Worm (Caenorhabditis elegans) whole organism, young adult: ENCODE measurements around the gene clec-229.

ENCODE experiments used
- B0261.1 ChIP-seq: sonication (generic microtip); optimal IDR thresholded peaks from 2 replicates; lab custom pipeline; 2016; ENCODE audit warnings: mild to moderate bottlenecking, missing genetic modification characterization, moderate library complexity, missing compliant biosample characterization
- F23B12.7 ChIP-seq: sonication (generic microtip); optimal IDR thresholded peaks from 2 replicates; lab custom pipeline; 2017; ENCODE audit warnings: missing genetic modification characterization, mild to moderate bottlenecking, missing compliant biosample characterization, antibody characterized with exemption, moderate library complexity; ENCODE audit not compliant: insufficient read depth
- Y56A3A.18 ChIP-seq: fragments of 200-800 bp; sonication (Bioruptor generic); IDR thresholded peaks from 2 replicates; pipeline ENCODE4 v1.3.6; 2022; ENCODE audit warnings: missing genetic modification reagents, missing genetic modification characterization, missing compliant biosample characterization
- akir-1 ChIP-seq: fragments of 200-800 bp; sonication (Bioruptor generic); optimal IDR thresholded peaks from 2 replicates; lab custom pipeline; 2018; ENCODE audit warnings: mild to moderate bottlenecking, missing genetic modification characterization, moderate library complexity, missing compliant biosample characterization
- aptf-3 ChIP-seq: fragments of 200-800 bp; sonication (Bioruptor generic); IDR thresholded peaks from 2 replicates; pipeline ENCODE4 v1.3.6; 2022; ENCODE audit warnings: missing genetic modification characterization, missing compliant biosample characterization
- atf-7 ChIP-seq: sonication (generic microtip); optimal IDR thresholded peaks from 2 replicates; lab custom pipeline; 2017; ENCODE audit warnings: mild to moderate bottlenecking, missing genetic modification characterization, missing compliant biosample characterization
- bed-2 ChIP-seq: fragments of 200-800 bp; sonication (Bioruptor generic); IDR thresholded peaks from 2 replicates; pipeline ENCODE4 v1.3.6; 2022; ENCODE audit warnings: missing genetic modification reagents, missing genetic modification characterization, missing compliant biosample characterization
- cebp-1 ChIP-seq, 2 experiments: fragments of 200-800 bp in 1 of 2; sonication (Bioruptor generic) in 1 of 2; sonication (generic microtip) in 1 of 2; IDR thresholded peaks in 1 of 2; optimal IDR thresholded peaks in 1 of 2; 2 replicates each; pipeline versions ENCODE4 v1.3.6 to Lab custom; 2017 to 2022; ENCODE audit warnings: missing compliant biosample characterization in 2 of 2, missing genetic modification characterization in 2 of 2, mild to moderate bottlenecking in 1 of 2, missing genetic modification reagents in 1 of 2, moderate library complexity in 1 of 2
- chd-7 ChIP-seq: sonication (generic microtip); optimal IDR thresholded peaks from 2 replicates; lab custom pipeline; 2016; ENCODE audit warnings: mild to moderate bottlenecking, missing genetic modification characterization, moderate library complexity, missing compliant biosample characterization
- die-1 ChIP-seq: sonication (generic microtip); optimal IDR thresholded peaks from 2 replicates; lab custom pipeline; 2016; ENCODE audit warnings: missing genotype, mild to moderate bottlenecking, missing genetic modification characterization, missing compliant biosample characterization
- egl-44 ChIP-seq: fragments of 200-800 bp; sonication (Bioruptor generic); IDR thresholded peaks from 2 replicates; pipeline ENCODE4 v1.3.6; 2022; ENCODE audit warnings: missing genetic modification reagents, missing genetic modification characterization, missing compliant biosample characterization
- gei-17 ChIP-seq: fragments of 200-800 bp; sonication (Bioruptor generic); optimal IDR thresholded peaks from 2 replicates; lab custom pipeline; 2018; ENCODE audit warnings: mild to moderate bottlenecking, missing genetic modification characterization, missing compliant biosample characterization
- him-1 ChIP-seq: sonication (generic microtip); optimal IDR thresholded peaks from 2 replicates; lab custom pipeline; 2016; ENCODE audit warnings: missing genotype, missing genetic modification reagents, missing genetic modification characterization, missing compliant biosample characterization
- hlh-12 ChIP-seq: sonication (generic microtip); optimal IDR thresholded peaks from 2 replicates; lab custom pipeline; 2016; ENCODE audit warnings: missing genetic modification characterization, missing compliant biosample characterization
- hmg-1.2 ChIP-seq: fragments of 200-800 bp; sonication (Bioruptor generic); IDR thresholded peaks from 2 replicates; pipeline ENCODE4 v1.3.6; 2022; ENCODE audit warnings: missing genetic modification reagents, missing genetic modification characterization, missing compliant biosample characterization
- hmg-20 ChIP-seq: fragments of 200-800 bp; sonication (Bioruptor generic); IDR thresholded peaks from 2 replicates; pipeline ENCODE4 v1.3.6; 2022; ENCODE audit warnings: missing genetic modification reagents, missing genetic modification characterization, missing compliant biosample characterization
- hrde-1 ChIP-seq: sonication (generic microtip); optimal IDR thresholded peaks from 2 replicates; lab custom pipeline; 2016; ENCODE audit warnings: missing genetic modification characterization, mild to moderate bottlenecking, missing compliant biosample characterization, moderate library complexity, missing genotype, missing genetic modification reagents, borderline replicate concordance
- let-607 ChIP-seq, 2 experiments: fragments of 200-800 bp in 1 of 2; sonication (Bioruptor generic) in 1 of 2; sonication (generic microtip) in 1 of 2; optimal IDR thresholded peaks; 2 replicates each; lab custom pipeline; 2016 to 2018; ENCODE audit warnings: mild to moderate bottlenecking in 2 of 2, missing compliant biosample characterization in 2 of 2, missing genetic modification characterization in 2 of 2, moderate library complexity in 2 of 2, missing genotype in 1 of 2
- lin-26 ChIP-seq: fragments of 200-800 bp; sonication (Bioruptor generic); IDR thresholded peaks from 2 replicates; pipeline ENCODE4 v1.3.6; 2022; ENCODE audit warnings: missing genetic modification reagents, missing genetic modification characterization, missing compliant biosample characterization
- madf-10 ChIP-seq: sonication (generic microtip); optimal IDR thresholded peaks from 2 replicates; lab custom pipeline; 2016; ENCODE audit warnings: mild to moderate bottlenecking, missing genetic modification characterization, missing compliant biosample characterization
- madf-8 ChIP-seq: fragments of 200-800 bp; sonication (Bioruptor generic); conservative IDR thresholded peaks from 2 replicates; pipeline ENCODE4 v1.3.6; 2022; ENCODE audit warnings: missing genetic modification reagents, missing genetic modification characterization, missing compliant biosample characterization
- nfya-2 ChIP-seq: fragments of 200-800 bp; sonication (Bioruptor generic); IDR thresholded peaks from 2 replicates; pipeline ENCODE4 v1.3.6; 2022; ENCODE audit warnings: missing genetic modification reagents, missing genetic modification characterization, missing compliant biosample characterization
- nhr-80 ChIP-seq: sonication (generic microtip); optimal IDR thresholded peaks from 2 replicates; lab custom pipeline; 2016; ENCODE audit warnings: missing genetic modification characterization, missing compliant biosample characterization
- nhr-90 ChIP-seq: sonication (generic microtip); optimal IDR thresholded peaks from 2 replicates; lab custom pipeline; 2016; ENCODE audit warnings: missing genotype, mild to moderate bottlenecking, missing genetic modification characterization, missing compliant biosample characterization
- pbrm-1 ChIP-seq: fragments of 200-800 bp; sonication (Bioruptor generic); IDR thresholded peaks from 2 replicates; pipeline ENCODE4 v1.3.6; 2022; ENCODE audit warnings: missing genetic modification reagents, missing genetic modification characterization, missing compliant biosample characterization
- rcor-1 ChIP-seq: fragments of 200-800 bp; sonication (Bioruptor generic); IDR thresholded peaks from 2 replicates; pipeline ENCODE4 v1.3.6; 2022; ENCODE audit warnings: missing genetic modification reagents, missing genetic modification characterization, missing compliant biosample characterization
- rec-8 ChIP-seq, 2 experiments: sonication (generic microtip); optimal IDR thresholded peaks; 2 replicates each; lab custom pipeline; 2016; ENCODE audit warnings: mild to moderate bottlenecking in 2 of 2, missing genetic modification characterization in 2 of 2, missing genetic modification reagents in 2 of 2, missing genotype in 2 of 2, missing biosample characterization in 1 of 2, missing compliant biosample characterization in 1 of 2, moderate library complexity in 1 of 2
- sptf-2 ChIP-seq: fragments of 200-800 bp; sonication (Bioruptor generic); optimal IDR thresholded peaks from 2 replicates; lab custom pipeline; 2018; ENCODE audit warnings: mild to moderate bottlenecking, missing genetic modification characterization, missing compliant biosample characterization
- tbp1 ChIP-seq: fragments of 200-800 bp; sonication (Bioruptor generic); optimal IDR thresholded peaks from 2 replicates; lab custom pipeline; 2018; ENCODE audit warnings: mild to moderate bottlenecking, missing genetic modification characterization, missing compliant biosample characterization
- tbx-9 ChIP-seq: sonication (generic microtip); optimal IDR thresholded peaks from 2 replicates; lab custom pipeline; 2016; ENCODE audit warnings: borderline replicate concordance, missing genetic modification characterization, inconsistent platforms, missing compliant biosample characterization
- unc-62 ChIP-seq: fragments of 150-350 bp; optimal IDR thresholded peaks from 2 replicates; lab custom pipeline; 2014; ENCODE audit warnings: missing biosample characterization, missing genetic modification reagents, missing genetic modification characterization
- zim-3 ChIP-seq: sonication (generic microtip); optimal IDR thresholded peaks from 2 replicates; lab custom pipeline; 2017; ENCODE audit warnings: mild to moderate bottlenecking, missing genetic modification characterization, moderate library complexity, missing compliant biosample characterization
- ztf-22 ChIP-seq: fragments of 200-800 bp; sonication (Bioruptor generic); optimal IDR thresholded peaks from 2 replicates; lab custom pipeline; 2018; ENCODE audit warnings: mild to moderate bottlenecking, missing genetic modification characterization, moderate library complexity, missing compliant biosample characterization
- ztf-26 ChIP-seq: sonication (generic microtip); optimal IDR thresholded peaks from 2 replicates; lab custom pipeline; 2017; ENCODE audit warnings: missing genetic modification characterization, missing compliant biosample characterization

The clec-229 gene

ce11 chrV:15376223-15376622 lies 34.9 kb upstream of the clec-229 start, which contains the start of gene srh-52 (continued):
- no peak for TF ChIP-seq nhr-80 (tag; lab: Kevin White, UChicago)
- TF ChIP-seq rec-8 (tag; optimal IDR thresholded peaks at IDR 0.05; lab: Kevin White, UChicago) = no peak

ce11 chrV:15369707-15370106 lies 28.4 kb upstream of the clec-229 start, which contains the start of gene nhr-269:
Gene nhr-269, minus strand, starts transcription at chrV:15369807.
- TF ChIP-seq pbrm-1 (GFP tag; lab: Robert Waterston, UW) (no peak), B0261.1 (tag; lab: Kevin White, UChicago) (no peak), hmg-20 (GFP tag; lab: Robert Waterston, UW) (no peak), tbp1 (no peak), zim-3 (tag; lab: Kevin White, UChicago) (no peak), him-1 (tag; lab: Kevin White, UChicago) (no peak), bed-2 (GFP tag; lab: Robert Waterston, UW) (no peak), madf-8 (GFP tag; lab: Robert Waterston, UW) (no peak), die-1 (tag; lab: Kevin White, UChicago) (no peak), rcor-1 (GFP tag; lab: Robert Waterston, UW) (no peak), aptf-3 (GFP tag; lab: Robert Waterston, UW) (no peak), F23B12.7 (no peak), tbx-9 (no peak), nhr-90 (tag; lab: Kevin White, UChicago) (no peak), madf-10 (tag; lab: Kevin White, UChicago) (no peak), ztf-26 (tag; lab: Kevin White, UChicago) (no peak), Y56A3A.18 (GFP tag; lab: Robert Waterston, UW) (no peak), lin-26 (GFP tag; lab: Robert Waterston, UW) (no peak), chd-7 (tag; lab: Kevin White, UChicago) (no peak), akir-1 (no peak)

DNA sequence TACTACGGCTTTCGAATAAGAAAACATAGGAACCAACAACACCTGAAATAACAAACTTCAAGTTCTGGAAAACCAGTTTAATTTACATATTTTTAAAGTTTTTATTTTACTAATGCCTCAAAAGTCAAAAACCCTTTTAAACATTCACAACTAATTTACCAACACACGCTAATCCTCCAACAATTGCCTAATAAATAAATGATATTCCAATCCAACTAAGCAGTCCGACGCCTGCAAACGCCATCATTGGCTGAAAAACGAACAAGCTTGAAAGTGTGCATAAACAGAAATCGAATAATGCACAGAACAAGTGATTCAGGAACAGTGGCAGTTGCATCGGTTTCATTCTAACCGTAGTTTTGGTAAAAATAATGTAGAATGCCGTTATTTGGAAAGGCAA lies 26.5 kb upstream of the clec-229 start:
- TF ChIP-seq akir-1 (no peak), ztf-22 (GFP tag; lab: Kevin White, UChicago) (no peak), hlh-12 (tag; lab: Kevin White, UChicago) (no peak), egl-44 (GFP tag; lab: Robert Waterston, UW) (no peak), tbx-9 (no peak), sptf-2 (GFP tag; lab: Kevin White, UChicago) (no peak), nfya-2 (no peak), let-607 (tag; optimal IDR thresholded peaks at IDR 0.05; lab: Kevin White, UChicago) (no peak), gei-17 (no peak)

DNA sequence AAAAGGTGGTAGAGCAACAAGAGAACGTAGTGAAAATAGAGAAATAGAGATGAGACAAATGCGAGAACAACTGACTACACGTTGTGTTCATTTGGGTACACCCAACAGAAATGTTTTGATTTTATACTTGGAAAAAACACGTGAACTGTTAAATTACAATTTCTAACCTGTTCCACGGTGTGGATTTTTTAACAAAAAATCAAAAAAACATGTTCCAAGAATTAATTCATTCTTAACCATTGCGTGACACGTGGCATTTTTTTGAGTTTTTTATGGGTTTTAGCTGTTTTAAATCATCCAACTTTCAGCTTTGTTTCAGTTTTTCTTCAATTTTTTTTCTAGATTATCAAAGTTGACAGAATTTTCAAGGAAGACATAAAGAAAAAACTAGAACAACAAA lies 20.1 kb upstream of the clec-229 start, which contains the start of gene ech-1.1:
Gene ech-1.1, minus strand, starts transcription at position 101 of the 400 bp plus-strand sequence.
- 0 out of 2 replicates have a peak, but pooled peaks have one; percentile 45 for TF ChIP-seq hmg-1.2 (GFP tag; lab: Robert Waterston, UW)

DNA sequence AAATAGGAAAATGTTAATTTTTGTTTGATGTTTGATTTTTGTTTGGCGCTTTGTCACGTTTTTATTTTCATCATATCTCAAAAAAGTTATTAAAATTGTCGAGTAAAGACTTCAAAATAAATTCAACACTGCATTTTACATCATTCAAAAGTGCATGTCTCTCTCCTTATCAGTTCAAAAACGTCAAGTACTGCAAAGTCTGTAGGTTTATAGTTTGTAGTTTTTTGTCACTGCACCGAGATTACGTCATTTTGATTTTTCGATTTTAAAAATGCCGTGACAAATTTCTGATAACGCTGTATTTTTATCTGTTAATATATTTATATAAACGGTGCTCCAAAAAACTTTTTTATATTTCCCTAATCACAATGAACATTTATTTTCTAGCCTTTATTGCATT lies 13.3 kb upstream of the clec-229 start, which contains the start of gene C29F3.7:
Gene C29F3.7, plus strand, starts transcription at position 254 of the 400 bp plus-strand sequence.
- TF ChIP-seq atf-7 (tag; lab: Kevin White, UChicago) (peak; percentile 85), nhr-80 (tag; lab: Kevin White, UChicago) (peak; percentile 92), unc-62 (GFP tag; lab: Kevin White, UChicago) (peak; percentile 49), F23B12.7 (no peak), cebp-1 (GFP tag; IDR thresholded peaks at IDR 0.05; lab: Robert Waterston, UW) (peak; percentile 16; the same call in 1 of the 2 replicates), cebp-1 (tag; optimal IDR thresholded peaks at IDR 0.05; lab: Kevin White, UChicago) (no peak), ztf-22 (GFP tag; lab: Kevin White, UChicago) (peak; percentile 78), hrde-1 (tag; lab: Kevin White, UChicago) (no peak)
